2 fruit fly cellular contexts compared by ENCODE assay signal in the genomic region with DNA sequence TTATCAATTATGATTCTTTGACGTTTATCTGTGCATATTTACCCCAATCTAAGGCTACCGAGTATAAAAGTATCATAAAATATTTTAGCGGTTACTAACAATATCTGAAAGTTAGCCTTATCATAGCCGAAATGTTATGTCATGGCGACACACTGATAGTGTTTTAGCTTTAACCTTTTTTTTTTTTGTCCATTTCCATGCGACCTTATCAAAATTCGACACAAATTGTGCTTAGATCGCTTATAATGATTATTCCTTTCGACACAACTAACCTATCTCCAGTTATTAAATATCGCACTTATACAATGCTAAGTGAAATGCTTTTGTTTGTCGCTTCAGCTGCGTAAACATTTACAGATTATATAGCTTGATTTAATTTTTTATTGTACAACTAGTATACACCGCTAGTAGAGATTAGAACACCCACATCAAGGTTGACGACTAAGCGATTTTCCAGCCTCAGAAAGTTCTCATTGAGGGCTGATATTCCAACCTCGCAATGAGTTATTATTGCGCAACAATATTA.
TF ChIP-seq lines count a peak whose summit lies in the region.

No protein-coding gene starts in this region.

- TF ChIP-seq CTCF in whole organism, embryonic (GFP tag; optimal IDR thresholded peaks at IDR 0.05; lab: Kevin White, UChicago): no peak

TF ChIP-seq in whole organism, adult, 20 proteins besides CTCF, POLR2A, EP300 and RAD21:
- no peak for TF ChIP-seq CG1620 (GFP tag; optimal IDR thresholded peaks at IDR 0.05; lab: Kevin White, UChicago)
- no peak for TF ChIP-seq Crg-1 (GFP tag; optimal IDR thresholded peaks at IDR 0.05; lab: Kevin White, UChicago)
- peak; percentile 39 for TF ChIP-seq CG7045 (GFP tag; optimal IDR thresholded peaks at IDR 0.05; lab: Kevin White, UChicago)
- peak; percentile 38 for TF ChIP-seq cic (GFP tag; optimal IDR thresholded peaks at IDR 0.05; lab: Kevin White, UChicago)
- peak; percentile 75 for TF ChIP-seq kay (GFP tag; lab: Kevin White, UChicago; ENCODE audit: borderline replicate concordance)
- no peak for TF ChIP-seq tj (GFP tag; optimal IDR thresholded peaks at IDR 0.05; lab: Kevin White, UChicago)
- no peak for TF ChIP-seq CG11617 (GFP tag; optimal IDR thresholded peaks at IDR 0.05; lab: Kevin White, UChicago)
- TF ChIP-seq CG12768 (GFP tag; optimal IDR thresholded peaks at IDR 0.05; lab: Kevin White, UChicago): peak; percentile 10
- no peak for TF ChIP-seq bab1 (GFP tag; optimal IDR thresholded peaks at IDR 0.05; lab: Kevin White, UChicago)
- TF ChIP-seq CG7101 (tag; optimal IDR thresholded peaks at IDR 0.05; lab: Kevin White, UChicago): peak; percentile 43
- no peak for TF ChIP-seq cnc (optimal IDR thresholded peaks at IDR 0.05; lab: Kevin White, UChicago)
- peak; percentile 62 for TF ChIP-seq CG33017 (tag; optimal IDR thresholded peaks at IDR 0.05; lab: Kevin White, UChicago)
TF ChIP-seq in whole organism, adult: peak in this region for 6.

TF ChIP-seq in whole organism, embryonic, 481 proteins besides CTCF, POLR2A, EP300 and RAD21:
- TF ChIP-seq exex (tag; optimal IDR thresholded peaks at IDR 0.05; lab: Kevin White, UChicago) (peak; percentile 76), mam (GFP tag; optimal IDR thresholded peaks at IDR 0.05; lab: Kevin White, UChicago) (no peak), grn (GFP tag; optimal IDR thresholded peaks at IDR 0.05; lab: Kevin White, UChicago) (peak; percentile 74), CG4707 (GFP tag; optimal IDR thresholded peaks at IDR 0.05; lab: Kevin White, UChicago) (no peak), Pdp1 (GFP tag; optimal IDR thresholded peaks at IDR 0.05; lab: Kevin White, UChicago) (peak in 1 of 2 experiments; percentile 86), mirr (GFP tag; optimal IDR thresholded peaks at IDR 0.05; lab: Kevin White, UChicago) (peak; percentile 50), dmrt11E (tag; optimal IDR thresholded peaks at IDR 0.05; lab: Kevin White, UChicago) (no peak), CG34376 (GFP tag; optimal IDR thresholded peaks at IDR 0.05; lab: Kevin White, UChicago) (peak; percentile 35), CG18476 (GFP tag; optimal IDR thresholded peaks at IDR 0.05; lab: Kevin White, UChicago) (no peak), Hr78 (GFP tag; optimal IDR thresholded peaks at IDR 0.05; lab: Kevin White, UChicago) (peak in 1 of 2 experiments; percentile 49), CG15011 (GFP tag; optimal IDR thresholded peaks at IDR 0.05; lab: Kevin White, UChicago) (no peak), sd (tag; optimal IDR thresholded peaks at IDR 0.05; lab: Kevin White, UChicago) (peak; percentile 43)
